Fruit fly (Drosophila melanogaster) whole organism, embryonic: Measurements from ENCODE around the gene FucTA.

Experiments
- Blimp-1 ChIP-seq: fragments of 200-800 bp; sonication (Bioruptor generic); optimal IDR thresholded peaks from 3 replicates; lab custom pipeline; 2018; ENCODE audit warnings: missing biosample characterization, missing genetic modification characterization, mild to moderate bottlenecking, moderate library complexity, missing genetic modification reagents
- CG6272 ChIP-seq: fragments of 200-800 bp; sonication (Bioruptor generic); IDR thresholded peaks from 2 replicates; pipeline ENCODE4 v1.3.6; 2022; ENCODE audit warnings: missing biosample characterization, missing genetic modification characterization
- Max ChIP-seq: fragments of 200-800 bp; sonication (Bioruptor generic); optimal IDR thresholded peaks from 2 replicates; lab custom pipeline; 2016; ENCODE audit warnings: missing biosample characterization, mild to moderate bottlenecking, missing genetic modification characterization
- Meics ChIP-seq: fragments of 200-800 bp; sonication (Bioruptor generic); optimal IDR thresholded peaks from 2 replicates; lab custom pipeline; 2017; ENCODE audit warnings: missing biosample characterization, mild to moderate bottlenecking, missing genetic modification characterization
- cas ChIP-seq: fragments of 200-800 bp; sonication (Bioruptor generic); IDR thresholded peaks from 2 replicates; pipeline ENCODE4 v1.3.6; 2022; ENCODE audit warnings: missing biosample characterization, missing genetic modification characterization
- nom ChIP-seq: fragments of 200-800 bp; sonication (Bioruptor generic); optimal IDR thresholded peaks from 2 replicates; lab custom pipeline; 2017; ENCODE audit warnings: missing biosample characterization, missing genetic modification characterization, mild to moderate bottlenecking, moderate library complexity, missing genetic modification reagents
- sna ChIP-seq: fragments of 200-800 bp; sonication (Bioruptor generic); IDR thresholded peaks from 2 replicates; pipeline ENCODE4 v1.3.6; 2022; ENCODE audit warnings: missing biosample characterization, missing genetic modification characterization; ENCODE audit not compliant: partially characterized antibody

- TF ChIP-seq CG6272 (GFP tag; lab: Robert Waterston, UW), result no peak
- TF ChIP-seq Meics (GFP tag; lab: Kevin White, UChicago), result no peak
- TF ChIP-seq cas (GFP tag; lab: Robert Waterston, UW), result no peak
- no peak for TF ChIP-seq Max (GFP tag; lab: Kevin White, UChicago)
- no peak for TF ChIP-seq nom (GFP tag; lab: Kevin White, UChicago)
- no peak for TF ChIP-seq Blimp-1 (GFP tag; lab: Kevin White, UChicago)
- TF ChIP-seq sna (GFP tag; lab: Robert Waterston, UW), result no peak
Measured at dm6 chr3L:15180816-15181215, 33.9 kb downstream of the FucTA start.
